Worm (Caenorhabditis elegans): ENCODE results near the gene M01B2.12.

DNA sequence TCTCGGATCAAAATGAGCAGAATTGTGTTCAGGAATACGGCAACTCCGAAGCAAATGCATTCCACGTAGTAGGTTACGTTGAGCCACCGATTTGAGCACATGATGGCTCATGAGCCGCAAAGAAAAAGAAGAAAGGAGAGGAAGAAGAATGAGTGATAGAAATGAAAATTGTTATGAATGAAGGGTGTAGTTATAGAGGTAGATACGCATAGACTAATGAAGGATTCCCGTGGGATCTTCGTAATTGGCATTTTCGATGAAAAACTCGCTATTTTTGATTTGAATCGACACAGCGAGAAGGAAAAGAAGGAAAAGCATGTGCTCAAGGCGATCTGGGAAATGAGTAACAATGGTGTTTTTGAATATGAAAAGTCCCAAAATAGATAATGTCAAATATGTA is 29.8 kb upstream of the M01B2.12 start, which contains the start of gene str-96:
- no peak for TF ChIP-seq hmg-11 (tag; optimal IDR thresholded peaks at IDR 0.05)
- TF ChIP-seq nhr-237 (tag; optimal IDR thresholded peaks at IDR 0.05) = no peak
- no peak for TF ChIP-seq elt-3 (tag; optimal IDR thresholded peaks at IDR 0.05)
- no peak for TF ChIP-seq nhr-76 (tag; optimal IDR thresholded peaks at IDR 0.05)
- no peak for TF ChIP-seq ZK546.5 (tag; optimal IDR thresholded peaks at IDR 0.05)
- no peak for TF ChIP-seq fos-1 (tag; optimal IDR thresholded peaks at IDR 0.05)
- no peak for TF ChIP-seq egl-27 (tag; optimal IDR thresholded peaks at IDR 0.05)
- no peak for TF ChIP-seq sea-2 (GFP tag; optimal IDR thresholded peaks at IDR 0.05)
- TF ChIP-seq ztf-11 (tag; optimal IDR thresholded peaks at IDR 0.05) = no peak
- TF ChIP-seq nhr-11 (tag; optimal IDR thresholded peaks at IDR 0.05) = no peak
- TF ChIP-seq nhr-43 (tag; optimal IDR thresholded peaks at IDR 0.05; ENCODE audit: poor library complexity, severe bottlenecking) = no peak
